Worm (Caenorhabditis elegans): Measurements from ENCODE around the gene sre-45.

sre-45 gene

DNA sequence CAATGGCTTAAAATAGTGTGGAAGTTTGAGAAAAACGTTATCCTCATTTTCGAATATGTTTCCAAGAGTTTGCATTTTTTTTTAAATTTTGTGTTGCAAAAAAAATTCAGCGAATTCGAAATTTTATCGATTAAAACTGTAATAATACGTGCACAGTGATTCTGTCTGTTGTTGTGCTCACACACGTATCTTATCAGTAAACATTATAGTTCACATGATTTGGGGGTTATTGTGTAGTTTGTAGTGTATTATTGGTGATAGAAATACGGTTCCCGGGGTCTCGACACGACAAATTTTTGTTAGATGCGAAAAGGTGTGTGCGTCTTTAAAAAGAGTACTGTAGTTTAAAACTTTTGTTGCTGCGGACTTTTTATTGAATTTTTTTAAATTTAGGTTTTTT lies 22.0 kb upstream of the sre-45 start, which contains the start of gene drr-1:
drr-1 (minus strand) TSS at position 183 of the 400 bp plus-strand sequence.
- TF ChIP-seq pes-1 (GFP tag; IDR thresholded peaks at IDR 0.05) (no peak), flt-1 (GFP tag; IDR thresholded peaks at IDR 0.05) (no peak), tra-4 (tag; optimal IDR thresholded peaks at IDR 0.05) (no peak), F13C5.2 (tag; optimal IDR thresholded peaks at IDR 0.05) (no peak)

DNA sequence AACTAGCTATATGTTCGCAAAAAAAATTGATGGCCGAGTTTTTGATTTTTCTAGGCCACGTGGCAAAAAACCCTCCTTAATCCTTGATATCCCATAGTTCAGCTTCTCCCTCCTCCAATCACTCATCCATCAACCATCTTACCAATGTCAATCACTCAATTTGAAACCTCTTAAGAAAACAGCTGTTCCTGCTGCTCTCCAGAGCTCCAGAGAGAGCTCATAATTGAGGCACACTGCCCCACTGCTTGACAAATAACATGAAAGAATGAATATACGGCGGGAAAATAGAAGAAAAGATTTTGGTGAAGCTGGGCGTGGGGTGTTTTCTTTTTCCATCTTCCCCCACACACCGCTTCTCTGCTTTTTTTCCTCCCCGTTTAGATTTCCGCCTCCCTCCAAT lies 17.1 kb upstream of the sre-45 start:
- TF ChIP-seq ets-7 (tag; optimal IDR thresholded peaks at IDR 0.05) = no peak
- TF ChIP-seq pes-1 (GFP tag; IDR thresholded peaks at IDR 0.05) = no peak
- TF ChIP-seq tbx-11 (GFP tag; IDR thresholded peaks at IDR 0.05) = no peak
- TF ChIP-seq tra-4 (tag; optimal IDR thresholded peaks at IDR 0.05) = no peak
- no peak for TF ChIP-seq ceh-36 (tag; optimal IDR thresholded peaks at IDR 0.05)
- no peak for TF ChIP-seq ama-1 (optimal IDR thresholded peaks at IDR 0.05)
- TF ChIP-seq tbx-37 (GFP tag; conservative IDR thresholded peaks at IDR 0.05) = no peak
- no peak for TF ChIP-seq hnd-1 (tag; optimal IDR thresholded peaks at IDR 0.05)
- TF ChIP-seq scrt-1 (GFP tag; IDR thresholded peaks at IDR 0.05) = no peak
- TF ChIP-seq aly-1 (tag; optimal IDR thresholded peaks at IDR 0.05) = no peak
- no peak for TF ChIP-seq ceh-13 (GFP tag; optimal IDR thresholded peaks at IDR 0.05)
- no peak for TF ChIP-seq B0310.2 (tag; optimal IDR thresholded peaks at IDR 0.05)

DNA sequence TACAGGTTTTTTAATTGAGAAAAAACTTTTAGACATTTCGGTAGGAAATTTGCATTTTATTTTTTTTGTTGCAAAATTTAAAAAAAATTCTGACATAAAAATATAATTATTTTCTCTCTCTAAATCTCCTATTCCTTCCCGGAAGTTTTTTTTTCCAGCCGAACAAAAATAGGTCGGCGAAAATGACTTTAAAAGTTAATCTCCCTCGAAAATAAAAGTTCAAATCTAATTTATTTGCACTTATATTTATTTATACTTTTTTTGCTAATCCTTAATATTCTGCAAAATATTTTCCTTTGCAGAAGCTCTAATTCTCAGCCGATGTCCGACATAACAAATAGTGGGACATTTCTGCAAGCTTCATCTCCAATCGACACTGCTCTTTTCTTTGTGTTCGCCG lies 16.1 kb upstream of the sre-45 start, which contains the start of gene F45H10.5:
F45H10.5 (plus strand) TSS at position 301 of the 400 bp plus-strand sequence.
- TF ChIP-seq ets-7 (tag; optimal IDR thresholded peaks at IDR 0.05) (no peak), B0310.2 (tag; optimal IDR thresholded peaks at IDR 0.05) (no peak), sea-1 (GFP tag; conservative IDR thresholded peaks at IDR 0.05) (no peak), F13C5.2 (tag; optimal IDR thresholded peaks at IDR 0.05) (no peak), ceh-13 (GFP tag; optimal IDR thresholded peaks at IDR 0.05) (no peak)

DNA sequence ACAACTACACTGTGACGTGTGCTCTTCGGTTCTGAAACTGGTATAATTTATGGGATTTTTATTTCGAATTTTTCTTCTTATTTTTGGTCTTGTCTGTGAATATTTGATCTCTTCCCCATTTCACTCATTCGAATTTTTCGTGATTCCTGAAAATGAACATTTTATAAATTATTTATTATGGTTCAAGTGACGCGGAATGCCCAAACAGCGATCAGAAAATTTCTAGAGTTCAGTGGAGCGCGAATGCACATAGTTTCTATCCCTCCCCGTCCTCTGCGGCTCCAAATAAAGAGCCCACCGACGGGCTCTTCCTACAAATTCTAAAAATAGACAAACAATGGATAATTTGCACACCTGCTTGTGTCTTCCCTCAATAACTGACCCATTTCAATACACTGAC lies 14.0 kb upstream of the sre-45 start, which contains the start of gene F54F11.1:
F54F11.1 (plus strand) TSS at position 301 of the 400 bp plus-strand sequence.
- no peak for TF ChIP-seq F13C5.2 (tag; optimal IDR thresholded peaks at IDR 0.05)
- TF ChIP-seq aly-1 (tag; optimal IDR thresholded peaks at IDR 0.05) = no peak
- TF ChIP-seq hmg-4 (GFP tag; optimal IDR thresholded peaks at IDR 0.05) = no peak
- TF ChIP-seq flt-1 (GFP tag; IDR thresholded peaks at IDR 0.05) = no peak
- TF ChIP-seq sea-1 (GFP tag; conservative IDR thresholded peaks at IDR 0.05) = no peak
- TF ChIP-seq B0310.2 (tag; optimal IDR thresholded peaks at IDR 0.05) = no peak
- TF ChIP-seq ets-7 (tag; optimal IDR thresholded peaks at IDR 0.05) = no peak
- TF ChIP-seq tra-4 (tag; optimal IDR thresholded peaks at IDR 0.05) = no peak
- no peak for TF ChIP-seq pes-1 (GFP tag; IDR thresholded peaks at IDR 0.05)
- no peak for TF ChIP-seq tbx-37 (GFP tag; conservative IDR thresholded peaks at IDR 0.05)
- TF ChIP-seq ama-1 (optimal IDR thresholded peaks at IDR 0.05) = no peak
- no peak for TF ChIP-seq scrt-1 (GFP tag; IDR thresholded peaks at IDR 0.05)
- TF ChIP-seq ceh-13 (GFP tag; optimal IDR thresholded peaks at IDR 0.05) = no peak
- no peak for TF ChIP-seq hnd-1 (tag; optimal IDR thresholded peaks at IDR 0.05)
- TF ChIP-seq tbx-11 (GFP tag; IDR thresholded peaks at IDR 0.05) = no peak
- TF ChIP-seq hmbx-1 (tag; optimal IDR thresholded peaks at IDR 0.05) = no peak

DNA sequence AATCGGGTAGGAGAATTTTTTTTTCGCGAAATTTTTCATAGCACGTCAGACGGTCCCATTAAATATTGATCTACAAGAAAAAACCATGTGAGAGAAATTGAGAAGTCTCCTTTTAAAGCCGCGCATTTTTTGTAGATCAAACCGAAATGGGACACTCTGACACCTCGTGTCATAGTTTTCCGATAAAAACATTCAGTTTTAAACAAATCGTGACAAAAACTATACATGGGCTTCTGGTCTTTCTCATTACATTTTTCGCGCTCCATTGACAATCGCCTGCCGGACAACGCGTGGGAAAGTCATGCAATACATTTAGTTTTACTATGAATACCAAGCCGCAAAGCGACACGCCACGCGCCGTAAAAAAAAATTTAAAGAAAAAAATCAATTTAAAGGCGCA lies 12.3 kb upstream of the sre-45 start:
- TF ChIP-seq tra-4 (tag; optimal IDR thresholded peaks at IDR 0.05) = no peak
- TF ChIP-seq hnd-1 (tag; optimal IDR thresholded peaks at IDR 0.05) = no peak
- no peak for TF ChIP-seq pes-1 (GFP tag; IDR thresholded peaks at IDR 0.05)
- TF ChIP-seq ets-7 (tag; optimal IDR thresholded peaks at IDR 0.05) = no peak
- TF ChIP-seq F13C5.2 (tag; optimal IDR thresholded peaks at IDR 0.05) = no peak
- TF ChIP-seq sea-1 (GFP tag; conservative IDR thresholded peaks at IDR 0.05) = no peak
- no peak for TF ChIP-seq ceh-13 (GFP tag; optimal IDR thresholded peaks at IDR 0.05)

DNA sequence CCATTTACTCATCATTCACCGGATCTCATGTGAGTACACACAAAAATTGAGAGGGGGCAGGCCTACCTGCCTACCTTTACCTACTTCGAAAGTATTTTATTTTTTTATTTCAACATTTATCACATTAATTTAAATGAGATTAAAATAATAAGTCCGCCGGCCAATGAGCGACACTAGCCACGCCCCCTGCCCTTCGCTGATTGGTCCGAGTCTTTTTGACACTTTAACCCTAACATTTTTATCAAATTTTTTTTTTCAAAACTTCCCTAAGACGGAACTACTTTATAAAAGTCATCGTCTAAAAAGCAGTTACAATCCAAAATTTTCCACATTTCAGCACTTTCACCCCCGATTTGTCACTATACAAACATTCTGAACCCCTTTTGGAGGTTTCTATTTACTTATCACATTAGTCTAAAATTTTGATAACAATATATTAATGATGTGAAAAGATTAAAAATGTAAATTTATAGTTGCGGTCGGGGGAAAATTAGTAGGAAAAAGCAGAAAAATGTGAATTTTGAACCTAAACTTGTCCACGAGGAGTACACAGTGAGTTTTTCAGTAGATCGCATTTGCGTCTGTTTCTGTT lies 11.6 kb upstream of the sre-45 start:
- TF ChIP-seq scrt-1 (GFP tag; IDR thresholded peaks at IDR 0.05) (no peak), F13C5.2 (tag; optimal IDR thresholded peaks at IDR 0.05) (no peak), hmg-4 (GFP tag; optimal IDR thresholded peaks at IDR 0.05) (no peak), hmbx-1 (tag; optimal IDR thresholded peaks at IDR 0.05) (no peak), tbx-11 (GFP tag; IDR thresholded peaks at IDR 0.05) (no peak), ama-1 (optimal IDR thresholded peaks at IDR 0.05) (no peak), flt-1 (GFP tag; IDR thresholded peaks at IDR 0.05) (no peak), hnd-1 (tag; optimal IDR thresholded peaks at IDR 0.05) (no peak), ets-7 (tag; optimal IDR thresholded peaks at IDR 0.05) (no peak), B0310.2 (tag; optimal IDR thresholded peaks at IDR 0.05) (no peak), pes-1 (GFP tag; IDR thresholded peaks at IDR 0.05) (no peak), ceh-36 (tag; optimal IDR thresholded peaks at IDR 0.05) (no peak), sea-1 (GFP tag; conservative IDR thresholded peaks at IDR 0.05) (no peak), aly-1 (tag; optimal IDR thresholded peaks at IDR 0.05) (no peak), tbx-37 (GFP tag; conservative IDR thresholded peaks at IDR 0.05) (no peak), ceh-13 (GFP tag; optimal IDR thresholded peaks at IDR 0.05) (no peak), tra-4 (tag; optimal IDR thresholded peaks at IDR 0.05) (no peak)

DNA sequence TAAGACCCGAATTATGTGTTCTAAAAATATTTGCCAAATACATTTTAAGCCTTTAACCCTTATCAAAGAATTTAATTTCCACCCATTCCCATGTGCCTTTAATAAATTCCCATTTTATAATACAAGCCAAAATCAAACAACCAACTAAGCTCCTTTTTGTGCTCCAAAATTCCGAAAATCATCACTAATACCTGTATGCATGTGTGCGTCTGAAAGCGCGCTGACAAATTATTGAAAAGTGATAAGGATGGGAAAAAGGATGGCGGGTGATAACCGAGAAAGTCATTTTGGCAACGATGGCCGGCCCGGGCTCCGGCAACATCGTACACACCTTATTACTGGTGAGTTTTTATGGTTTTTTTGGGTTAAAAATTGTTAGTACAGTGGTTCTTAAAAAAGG lies 10.2 kb upstream of the sre-45 start, which contains the start of gene nep-17:
nep-17 (plus strand) TSS at position 285 of the 400 bp plus-strand sequence.
- TF ChIP-seq hmg-4 (GFP tag; optimal IDR thresholded peaks at IDR 0.05) (no peak), sea-1 (GFP tag; conservative IDR thresholded peaks at IDR 0.05) (no peak), hnd-1 (tag; optimal IDR thresholded peaks at IDR 0.05) (no peak), B0310.2 (tag; optimal IDR thresholded peaks at IDR 0.05) (no peak), F13C5.2 (tag; optimal IDR thresholded peaks at IDR 0.05) (no peak)

DNA sequence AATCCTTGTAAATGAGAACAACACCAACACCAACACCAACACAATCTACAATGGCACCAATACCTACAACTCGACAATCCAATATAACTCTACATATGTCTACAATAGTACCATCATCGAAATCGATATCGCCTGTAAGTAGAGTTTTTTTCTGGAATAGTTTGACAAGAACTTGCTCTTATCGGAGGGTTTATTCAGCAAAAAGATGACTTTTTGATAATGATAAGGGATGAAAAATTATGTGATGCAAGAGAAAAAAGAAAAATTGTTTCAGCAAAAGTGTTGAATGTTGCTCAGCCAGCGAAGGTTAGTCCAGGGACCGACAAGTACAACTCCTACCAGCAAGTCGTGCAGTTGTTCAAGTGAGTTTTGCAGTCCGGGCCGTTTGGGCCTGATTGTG lies 9.1 kb upstream of the sre-45 start:
- TF ChIP-seq F13C5.2 (tag; optimal IDR thresholded peaks at IDR 0.05) (no peak), hnd-1 (tag; optimal IDR thresholded peaks at IDR 0.05) (no peak), hmbx-1 (tag; optimal IDR thresholded peaks at IDR 0.05) (no peak), ama-1 (optimal IDR thresholded peaks at IDR 0.05) (no peak), B0310.2 (tag; optimal IDR thresholded peaks at IDR 0.05) (no peak), pes-1 (GFP tag; IDR thresholded peaks at IDR 0.05) (no peak), aly-1 (tag; optimal IDR thresholded peaks at IDR 0.05) (no peak), tra-4 (tag; optimal IDR thresholded peaks at IDR 0.05) (no peak), hmg-4 (GFP tag; optimal IDR thresholded peaks at IDR 0.05) (no peak), sea-1 (GFP tag; conservative IDR thresholded peaks at IDR 0.05) (no peak)

All from whole organism, early embryonic.